Fruit fly (Drosophila melanogaster): ENCODE data around the gene dls.

DNA sequence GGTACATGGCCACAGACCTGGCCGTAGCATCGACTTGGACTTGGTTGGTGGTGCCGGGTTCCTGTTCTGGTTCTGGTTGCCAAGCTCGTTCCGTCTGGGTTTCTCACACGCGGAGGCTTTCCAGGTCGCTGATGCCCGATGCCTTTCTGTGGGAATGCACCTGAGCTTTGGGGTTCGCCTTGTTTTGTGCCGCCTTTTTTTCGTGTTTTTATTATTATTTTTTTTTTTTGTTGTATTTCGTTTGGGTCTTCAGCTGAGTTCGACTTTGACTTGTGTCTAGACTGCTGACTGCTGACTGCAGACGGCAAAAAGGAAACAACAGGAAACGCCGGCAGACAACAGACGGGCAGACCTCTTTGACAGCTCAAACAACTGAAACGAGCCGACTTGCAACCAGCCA lies 8.5 kb downstream of the dls start:
- TF ChIP-seq psq (optimal IDR thresholded peaks at IDR 0.05) (no peak), Dll (optimal IDR thresholded peaks at IDR 0.05) (no peak), pan (optimal IDR thresholded peaks at IDR 0.05) (no peak), EcR (GFP tag; optimal IDR thresholded peaks at IDR 0.05) (no peak), usp (GFP tag; optimal IDR thresholded peaks at IDR 0.05) (no peak)
